Fruit fly (Drosophila melanogaster) whole organism, embryonic: Measurements from ENCODE around the gene 5-HT7.

ENCODE experiments used
- CG10147 ChIP-seq: fragments of 200-800 bp; sonication (Bioruptor generic); optimal IDR thresholded peaks from 2 replicates; lab custom pipeline; 2019; ENCODE audit warnings: missing biosample characterization, mild to moderate bottlenecking, missing genetic modification characterization, moderate library complexity
- CG11093 ChIP-seq: fragments of 200-800 bp; sonication (Bioruptor generic); IDR thresholded peaks from 3 replicates; pipeline ENCODE4 v1.3.6; 2022; ENCODE audit warnings: missing biosample characterization, missing genetic modification characterization
- CG11504 ChIP-seq: fragments of 200-800 bp; sonication (Bioruptor generic); optimal IDR thresholded peaks from 3 replicates; lab custom pipeline; 2019; ENCODE audit warnings: missing biosample characterization, mild to moderate bottlenecking, missing genetic modification characterization, moderate library complexity
- CG12391 ChIP-seq: fragments of 200-800 bp; sonication (Bioruptor generic); optimal IDR thresholded peaks from 3 replicates; lab custom pipeline; 2018; ENCODE audit warnings: missing biosample characterization, mild to moderate bottlenecking, missing genetic modification characterization, moderate library complexity
- CG15269 ChIP-seq: fragments of 200-800 bp; sonication (Bioruptor generic); optimal IDR thresholded peaks from 2 replicates; lab custom pipeline; 2018; ENCODE audit warnings: missing biosample characterization, mild to moderate bottlenecking, missing genetic modification characterization, moderate library complexity
- CG1603 ChIP-seq: fragments of 200-800 bp; sonication (Bioruptor generic); optimal IDR thresholded peaks from 2 replicates; lab custom pipeline; 2019; ENCODE audit warnings: missing biosample characterization, mild to moderate bottlenecking, missing genetic modification characterization, moderate library complexity
- CG31388 ChIP-seq: fragments of 200-800 bp; sonication (Bioruptor generic); optimal IDR thresholded peaks from 2 replicates; lab custom pipeline; 2016; ENCODE audit warnings: missing biosample characterization, missing genetic modification characterization
- CG33557 ChIP-seq: fragments of 200-800 bp; sonication (Bioruptor generic); optimal IDR thresholded peaks from 2 replicates; lab custom pipeline; 2019; ENCODE audit warnings: missing biosample characterization, mild to moderate bottlenecking, missing genetic modification characterization, moderate library complexity
- CG4282 ChIP-seq: fragments of 200-800 bp; sonication (Bioruptor generic); optimal IDR thresholded peaks from 2 replicates; lab custom pipeline; 2016; ENCODE audit warnings: missing biosample characterization, missing genetic modification characterization
- CG5953 ChIP-seq: fragments of 200-800 bp; sonication (Bioruptor generic); IDR thresholded peaks from 2 replicates; pipeline ENCODE4 v1.3.6; 2022; ENCODE audit warnings: missing biosample characterization, missing genetic modification characterization
- CG6683 ChIP-seq: fragments of 200-800 bp; sonication (Bioruptor generic); optimal IDR thresholded peaks from 2 replicates; lab custom pipeline; 2017; ENCODE audit warnings: missing biosample characterization, mild to moderate bottlenecking, missing genetic modification characterization, missing genetic modification reagents
- CG6765 ChIP-seq: fragments of 200-800 bp; sonication (Bioruptor generic); optimal IDR thresholded peaks from 3 replicates; lab custom pipeline; 2017; ENCODE audit warnings: missing biosample characterization, mild to moderate bottlenecking, missing genetic modification characterization
- CG8478 ChIP-seq: fragments of >200 bp; optimal IDR thresholded peaks from 2 replicates; lab custom pipeline; 2018
- CG8765 ChIP-seq: fragments of 200-800 bp; sonication (Bioruptor generic); IDR thresholded peaks from 2 replicates; pipeline ENCODE4 v1.3.6; 2022; ENCODE audit warnings: missing biosample characterization, missing genetic modification characterization
- CG9727 ChIP-seq: fragments of 200-800 bp; sonication (Bioruptor generic); optimal IDR thresholded peaks from 3 replicates; lab custom pipeline; 2017; ENCODE audit warnings: missing biosample characterization, mild to moderate bottlenecking, missing genetic modification characterization
- Camta ChIP-seq: fragments of 200-800 bp; sonication (Bioruptor generic); optimal IDR thresholded peaks from 2 replicates; lab custom pipeline; 2016; ENCODE audit warnings: missing biosample characterization, missing genetic modification characterization
- D19B ChIP-seq: fragments of 200-800 bp; sonication (Bioruptor generic); optimal IDR thresholded peaks from 2 replicates; lab custom pipeline; 2017; ENCODE audit warnings: missing biosample characterization, mild to moderate bottlenecking, missing genetic modification characterization
- Dfd ChIP-seq, 2 experiments: fragments of >200 bp; optimal IDR thresholded peaks; 2 replicates each; lab custom pipeline; 2017; ENCODE audit warnings: missing biosample characterization in 2 of 2, missing genetic modification characterization in 2 of 2
- Doc3 ChIP-seq: fragments of 200-800 bp; sonication (Bioruptor generic); IDR thresholded peaks from 3 replicates; pipeline ENCODE4 v1.3.6; 2022; ENCODE audit warnings: missing biosample characterization, missing genetic modification characterization; ENCODE audit not compliant: partially characterized antibody
- Drgx ChIP-seq: fragments of 200-800 bp; sonication (Bioruptor generic); IDR thresholded peaks from 2 replicates; pipeline ENCODE4 v1.3.6; 2022; ENCODE audit warnings: missing biosample characterization, missing genetic modification characterization
- HLH3B ChIP-seq: fragments of 200-800 bp; sonication (Bioruptor generic); IDR thresholded peaks from 2 replicates; pipeline ENCODE4 v1.3.6; 2022; ENCODE audit warnings: missing biosample characterization, missing genetic modification characterization
- Hr78 ChIP-seq, 2 experiments: fragments of 200-800 bp in 1 of 2; fragments of >200 bp in 1 of 2; sonication (Bioruptor generic) in 1 of 2; optimal IDR thresholded peaks; 2 replicates each; lab custom pipeline; 2017 to 2019; ENCODE audit warnings: missing biosample characterization in 2 of 2, missing genetic modification characterization in 2 of 2, mild to moderate bottlenecking in 1 of 2, moderate library complexity in 1 of 2
- MTF-1 ChIP-seq: fragments of 200-800 bp; sonication (Bioruptor generic); optimal IDR thresholded peaks from 2 replicates; lab custom pipeline; 2018; ENCODE audit warnings: missing biosample characterization, mild to moderate bottlenecking, missing genetic modification characterization, borderline replicate concordance
- Side ChIP-seq: fragments of 200-800 bp; sonication (Bioruptor generic); optimal IDR thresholded peaks from 2 replicates; lab custom pipeline; 2016; ENCODE audit warnings: missing biosample characterization, missing genetic modification characterization
- Stat92E ChIP-seq, 3 experiments: fragments of >200 bp in 2 of 3; fragments of 200-800 bp in 1 of 3; sonication (Bioruptor generic) in 1 of 3; optimal IDR thresholded peaks; 2 replicates each; lab custom pipeline; 2017 to 2019; ENCODE audit warnings: missing biosample characterization in 3 of 3, missing genetic modification characterization in 3 of 3, mild to moderate bottlenecking in 1 of 3, moderate library complexity in 1 of 3
- TFAM ChIP-seq: fragments of 200-800 bp; sonication (Bioruptor generic); optimal IDR thresholded peaks from 2 replicates; lab custom pipeline; 2017; ENCODE audit warnings: missing biosample characterization, missing genetic modification characterization, inconsistent platforms
- ato ChIP-seq: fragments of 200-800 bp; sonication (Bioruptor generic); IDR thresholded peaks from 2 replicates; pipeline ENCODE4 v1.3.6; 2022; ENCODE audit warnings: missing biosample characterization, missing genetic modification characterization; ENCODE audit not compliant: partially characterized antibody
- bbx ChIP-seq: fragments of 200-800 bp; sonication (Bioruptor generic); IDR thresholded peaks from 2 replicates; pipeline ENCODE4 v1.3.6; 2022; ENCODE audit warnings: missing biosample characterization, missing genetic modification characterization; ENCODE audit not compliant: partially characterized antibody
- bigmax ChIP-seq: fragments of 200-800 bp; sonication (Bioruptor generic); optimal IDR thresholded peaks from 2 replicates; lab custom pipeline; 2018; ENCODE audit warnings: missing biosample characterization, mild to moderate bottlenecking, missing genetic modification characterization
- crol ChIP-seq: fragments of 200-800 bp; sonication (Bioruptor generic); IDR thresholded peaks from 2 replicates; pipeline ENCODE4 v1.3.6; 2022; ENCODE audit warnings: missing biosample characterization, missing genetic modification characterization
- crp ChIP-seq, 2 experiments: fragments of 200-800 bp; sonication (Bioruptor generic); optimal IDR thresholded peaks; 2 replicates in 1 of 2; 3 replicates in 1 of 2; lab custom pipeline; 2017; ENCODE audit warnings: missing biosample characterization in 2 of 2, missing genetic modification characterization in 2 of 2, mild to moderate bottlenecking in 1 of 2, moderate library complexity in 1 of 2
- eve ChIP-seq, 2 experiments: fragments of >200 bp; optimal IDR thresholded peaks; 2 replicates each; lab custom pipeline; 2017; ENCODE audit warnings: missing biosample characterization in 2 of 2, missing genetic modification characterization in 2 of 2
- gem ChIP-seq: fragments of 200-800 bp; sonication (Bioruptor generic); optimal IDR thresholded peaks from 2 replicates; lab custom pipeline; 2019; ENCODE audit warnings: missing biosample characterization, mild to moderate bottlenecking, missing genetic modification characterization, moderate library complexity
- gro ChIP-seq: fragments of 200-800 bp; sonication (Bioruptor generic); optimal IDR thresholded peaks from 2 replicates; lab custom pipeline; 2016; ENCODE audit warnings: missing biosample characterization, missing genetic modification characterization
- jigr1 ChIP-seq: fragments of 200-800 bp; sonication (Bioruptor generic); IDR thresholded peaks from 3 replicates; pipeline ENCODE4 v1.3.6; 2022; ENCODE audit warnings: missing biosample characterization, missing genetic modification characterization
- jumu ChIP-seq: fragments of 200-800 bp; sonication (Bioruptor generic); optimal IDR thresholded peaks from 3 replicates; lab custom pipeline; 2016; ENCODE audit warnings: missing biosample characterization, missing genetic modification characterization
- lilli ChIP-seq: fragments of 200-800 bp; sonication (Bioruptor generic); optimal IDR thresholded peaks from 3 replicates; lab custom pipeline; 2016; ENCODE audit warnings: missing biosample characterization, missing genetic modification characterization
- nau ChIP-seq: fragments of 200-800 bp; sonication (Bioruptor generic); optimal IDR thresholded peaks from 3 replicates; lab custom pipeline; 2017; ENCODE audit warnings: missing biosample characterization, mild to moderate bottlenecking, missing genetic modification characterization, missing genetic modification reagents
- onecut ChIP-seq: fragments of 200-800 bp; sonication (Bioruptor generic); IDR thresholded peaks from 2 replicates; pipeline ENCODE4 v1.3.6; 2022; ENCODE audit warnings: missing biosample characterization, missing genetic modification characterization
- pita ChIP-seq: fragments of 200-800 bp; sonication (Bioruptor generic); optimal IDR thresholded peaks from 2 replicates; lab custom pipeline; 2017; ENCODE audit warnings: missing biosample characterization, mild to moderate bottlenecking, missing genetic modification characterization
- row ChIP-seq: fragments of 200-800 bp; sonication (Bioruptor generic); IDR thresholded peaks from 3 replicates; pipeline ENCODE4 v1.3.6; 2022; ENCODE audit warnings: missing biosample characterization, missing genetic modification characterization
- sima ChIP-seq: fragments of 200-800 bp; sonication (Bioruptor generic); optimal IDR thresholded peaks from 2 replicates; lab custom pipeline; 2016; ENCODE audit warnings: missing biosample characterization, missing genetic modification characterization
- ssp ChIP-seq: fragments of 200-800 bp; sonication (Bioruptor generic); IDR thresholded peaks from 2 replicates; pipeline ENCODE4 v1.3.6; 2022; ENCODE audit warnings: missing biosample characterization, missing genetic modification characterization
- tll ChIP-seq, 2 experiments: fragments of 200-800 bp in 1 of 2; fragments of >200 bp in 1 of 2; sonication (Bioruptor generic) in 1 of 2; optimal IDR thresholded peaks; 2 replicates each; lab custom pipeline; 2017 to 2019; ENCODE audit warnings: missing biosample characterization in 2 of 2, missing genetic modification characterization in 2 of 2, mild to moderate bottlenecking in 1 of 2, moderate library complexity in 1 of 2
- vvl ChIP-seq: fragments of 200-800 bp; sonication (Bioruptor generic); IDR thresholded peaks from 2 replicates; pipeline ENCODE4 v1.3.6; 2022; ENCODE audit warnings: missing biosample characterization, missing genetic modification characterization

The 5-HT7 gene

DNA sequence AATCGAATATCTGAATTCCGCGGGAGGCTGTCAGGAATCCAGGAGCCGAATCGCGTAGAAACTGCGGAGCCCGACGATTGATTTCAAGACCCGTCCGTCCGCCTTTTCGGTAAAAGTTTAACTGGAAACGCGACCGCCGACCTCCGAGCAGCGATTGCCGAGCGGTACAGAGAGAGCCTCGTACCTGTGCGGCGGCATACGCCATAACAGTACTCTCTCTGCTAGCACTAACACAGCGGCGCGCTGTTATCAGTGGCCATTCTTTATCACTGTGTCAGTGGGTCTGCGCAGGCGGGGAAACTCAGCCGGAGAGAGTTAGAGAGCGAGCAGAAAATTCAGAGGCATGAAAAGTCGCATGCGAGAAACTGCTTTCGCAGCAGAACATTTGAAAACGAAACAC, at the start of gene 5-HT7 (continued):
- TF ChIP-seq ssp (GFP tag; lab: Robert Waterston, UW) = no peak
- TF ChIP-seq CG8478 (lab: Kevin White, UChicago) = no peak
- TF ChIP-seq vvl (GFP tag; lab: Robert Waterston, UW) = 0 out of 2 replicates have a peak, but pooled peaks have one; percentile 11

DNA sequence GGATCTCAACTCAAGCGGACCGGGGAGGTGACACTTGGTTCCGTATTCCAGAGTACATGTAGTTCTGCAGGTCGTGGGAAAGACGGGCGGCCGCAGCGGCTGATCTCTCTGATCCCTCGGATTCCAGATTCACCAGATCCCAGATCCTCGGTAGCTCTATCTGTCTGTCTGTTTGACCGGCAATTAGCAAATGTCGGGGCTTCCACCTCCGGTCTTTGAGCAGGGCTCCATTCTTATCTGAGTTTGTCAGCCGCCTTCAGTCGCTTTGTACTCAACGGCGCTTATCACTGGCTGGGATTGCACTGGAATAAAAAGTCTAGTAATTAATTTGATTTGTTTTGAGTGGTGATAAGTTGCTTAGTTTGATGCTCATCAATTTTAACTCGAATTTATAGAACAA, 49.7 kb upstream of the 5-HT7 start:
- TF ChIP-seq Doc3 (GFP tag; lab: Robert Waterston, UW) (no peak), crp (GFP tag; optimal IDR thresholded peaks at IDR 0.05; lab: Kevin White, UChicago) (no peak), CG8765 (no peak), sima (GFP tag; lab: Kevin White, UChicago) (no peak), jigr1 (GFP tag; lab: Robert Waterston, UW) (no peak), CG1603 (tag; lab: Kevin White, UChicago) (peak; percentile 48), CG8478 (lab: Kevin White, UChicago) (no peak), Hr78 (GFP tag; optimal IDR thresholded peaks at IDR 0.05; lab: Kevin White, UChicago) (peak in 1 of 2 experiments; percentile 3), CG11504 (tag; lab: Kevin White, UChicago) (peak; percentile 1), gem (tag; lab: Kevin White, UChicago) (peak; percentile 35), crol (GFP tag; lab: Robert Waterston, UW) (0 out of 2 replicates have a peak, but pooled peaks have one; percentile 3), row (GFP tag; lab: Robert Waterston, UW) (peak; percentile 24; the same call in 1 of the 3 replicates), HLH3B (no peak)

DNA sequence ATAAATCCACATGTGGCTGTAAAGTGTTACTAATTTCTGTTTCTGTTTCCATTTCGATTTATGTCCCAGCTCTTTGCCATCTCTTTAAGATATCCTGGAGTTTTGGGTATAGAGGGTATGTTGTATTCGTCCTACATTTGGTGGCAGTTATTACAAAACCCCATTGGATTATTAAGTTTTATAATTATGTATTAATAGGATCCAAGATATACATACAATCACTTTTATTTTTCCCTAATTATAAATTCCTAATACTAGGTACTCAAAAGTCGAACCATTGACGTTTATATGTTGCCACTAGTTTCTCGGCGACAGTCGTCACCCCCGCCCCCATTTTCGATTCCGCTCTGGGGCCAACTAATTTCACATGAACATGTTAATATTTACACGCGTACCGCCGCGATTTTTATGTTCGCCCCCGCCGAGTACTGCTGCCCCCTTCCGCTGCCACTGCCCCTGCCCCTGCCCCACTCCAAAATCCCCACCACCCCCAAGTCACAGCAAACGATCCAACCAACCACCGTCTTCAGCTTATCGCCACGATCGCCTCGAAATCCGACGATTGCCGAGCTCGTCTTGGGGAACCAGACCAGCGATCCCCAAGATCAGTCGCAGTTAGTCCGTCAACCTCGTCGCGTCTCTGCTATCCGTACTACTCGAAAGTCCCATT, 48.1 kb upstream of the 5-HT7 start, which contains the start of gene Sox100B:
Gene Sox100B (plus strand): TSS at position 601 of the 670 bp plus-strand sequence.
- TF ChIP-seq gro (GFP tag; lab: Kevin White, UChicago) (no peak), CG10147 (GFP tag; lab: Kevin White, UChicago) (no peak), CG31388 (GFP tag; lab: Kevin White, UChicago) (peak; percentile 5), Camta (GFP tag; lab: Kevin White, UChicago) (peak; percentile 18), D19B (GFP tag; lab: Kevin White, UChicago) (peak; percentile 83), CG9727 (peak; percentile 90), bigmax (GFP tag; lab: Kevin White, UChicago) (no peak), CG33557 (GFP tag; lab: Kevin White, UChicago) (peak; percentile 87), Side (GFP tag; lab: Kevin White, UChicago) (no peak), MTF-1 (GFP tag; lab: Kevin White, UChicago) (peak; percentile 2), tll (GFP tag; optimal IDR thresholded peaks at IDR 0.05; lab: Kevin White, UChicago) (peak in 1 of 2 experiments; percentile 25), CG11093 (GFP tag; lab: Robert Waterston, UW) (0 out of 3 replicates have a peak, but pooled peaks have one; percentile 49), CG5953 (GFP tag; lab: Robert Waterston, UW) (no peak), onecut (peak; percentile 43; the same call in 1 of the 2 replicates), CG4282 (no peak), Stat92E (GFP tag; optimal IDR thresholded peaks at IDR 0.05; lab: Kevin White, UChicago) (no peak), nau (GFP tag; lab: Kevin White, UChicago) (no peak), ato (GFP tag; lab: Robert Waterston, UW) (no peak), HLH3B (peak; percentile 63), Dfd (GFP tag; optimal IDR thresholded peaks at IDR 0.05; lab: Kevin White, UChicago) (no peak), Drgx (GFP tag; lab: Robert Waterston, UW) (no peak), pita (GFP tag; lab: Kevin White, UChicago) (no peak), lilli (GFP tag; lab: Kevin White, UChicago) (peak; percentile 31), TFAM (GFP tag; lab: Kevin White, UChicago) (no peak), eve (GFP tag; optimal IDR thresholded peaks at IDR 0.05; lab: Kevin White, UChicago) (peak in 1 of 2 experiments; percentile 15), jumu (GFP tag; lab: Kevin White, UChicago) (peak; percentile 3), CG6765 (no peak), bbx (GFP tag; lab: Robert Waterston, UW) (no peak), CG12391 (tag; lab: Kevin White, UChicago) (peak; percentile 81), CG15269 (tag; lab: Kevin White, UChicago) (peak; percentile 52), CG6683 (GFP tag; lab: Kevin White, UChicago) (no peak), ssp (GFP tag; lab: Robert Waterston, UW) (peak; percentile 53)
